Fruit fly (Drosophila melanogaster): ENCODE measurements around the gene Nep1.

Nep1 gene

DNA sequence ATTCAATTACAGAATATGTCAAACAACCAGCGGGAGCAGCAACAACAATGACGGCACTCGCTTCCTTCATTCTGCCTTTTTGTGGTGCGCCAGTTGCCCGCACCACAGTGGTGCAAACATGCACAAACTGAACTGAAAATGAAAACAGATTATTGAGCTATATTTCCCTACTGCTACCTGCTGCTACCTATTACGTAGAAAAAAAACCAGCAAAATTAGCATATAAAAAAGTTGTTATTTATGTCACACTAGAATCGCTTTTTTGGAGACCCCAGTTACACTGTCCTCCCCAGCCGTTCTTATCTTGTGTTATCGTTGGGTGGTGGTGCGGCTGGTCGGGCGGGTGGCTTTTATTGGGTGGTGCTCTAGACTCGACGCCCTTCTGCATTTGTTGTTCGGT lies 6.6 kb downstream of the Nep1 start (continued):
- TF ChIP-seq CG12391 (tag; optimal IDR thresholded peaks at IDR 0.05) (peak; percentile 71), tup (GFP tag; optimal IDR thresholded peaks at IDR 0.05) (peak; percentile 13), CG12769 (tag; optimal IDR thresholded peaks at IDR 0.05) (peak; percentile 86), CG7987 (GFP tag; optimal IDR thresholded peaks at IDR 0.05) (peak; percentile 40), Drgx (GFP tag; IDR thresholded peaks at IDR 0.05) (peak; percentile 39; the same call in 1 of the 2 replicates), maf-S (GFP tag; optimal IDR thresholded peaks at IDR 0.05) (peak; percentile 51), CG15269 (tag; optimal IDR thresholded peaks at IDR 0.05) (peak; percentile 78), lilli (GFP tag; optimal IDR thresholded peaks at IDR 0.05) (peak; percentile 88), fd96Cb (tag; optimal IDR thresholded peaks at IDR 0.05) (peak; percentile 79), dpn (GFP tag; optimal IDR thresholded peaks at IDR 0.05) (peak; percentile 80 to 82), dmrt99B (tag; optimal IDR thresholded peaks at IDR 0.05) (peak; percentile 88), Awh (GFP tag; IDR thresholded peaks at IDR 0.05) (peak; percentile 87), nom (GFP tag; optimal IDR thresholded peaks at IDR 0.05) (no peak), abd-A (tag; optimal IDR thresholded peaks at IDR 0.05) (no peak), Bteb2 (GFP tag; optimal IDR thresholded peaks at IDR 0.05) (peak; percentile 49), ham (GFP tag; IDR thresholded peaks at IDR 0.05) (no peak), Sry-β (GFP tag; optimal IDR thresholded peaks at IDR 0.05) (no peak), ro (GFP tag; IDR thresholded peaks at IDR 0.05) (peak; percentile 76), gcm (GFP tag; optimal IDR thresholded peaks at IDR 0.05) (peak; percentile 54), CG13775 (GFP tag; optimal IDR thresholded peaks at IDR 0.05) (peak; percentile 56), Bgb (GFP tag; IDR thresholded peaks at IDR 0.05; ENCODE audit: partially characterized antibody) (peak; percentile 44; the same call in 1 of the 2 replicates), Poxn (GFP tag; IDR thresholded peaks at IDR 0.05) (peak; percentile 56; the same call in 1 of the 2 replicates), tin (GFP tag; optimal IDR thresholded peaks at IDR 0.05) (peak; percentile 78), shn (GFP tag; optimal IDR thresholded peaks at IDR 0.05) (peak; percentile 70), Aef1 (GFP tag; IDR thresholded peaks at IDR 0.05) (peak; percentile 89), aop (GFP tag; IDR thresholded peaks at IDR 0.05) (peak; percentile 65), sqz (GFP tag; optimal IDR thresholded peaks at IDR 0.05) (no peak), CG12155 (GFP tag; optimal IDR thresholded peaks at IDR 0.05) (peak; percentile 65), CG12071 (GFP tag; optimal IDR thresholded peaks at IDR 0.05) (peak; percentile 82), Vsx1 (GFP tag; optimal IDR thresholded peaks at IDR 0.05) (peak; percentile 37), HLH54F (GFP tag; optimal IDR thresholded peaks at IDR 0.05) (peak; percentile 53), hb (GFP tag; IDR thresholded peaks at IDR 0.05; ENCODE audit: partially characterized antibody) (no peak), CG17186 (GFP tag; optimal IDR thresholded peaks at IDR 0.05) (no peak), Nf-YA (GFP tag; IDR thresholded peaks at IDR 0.05) (peak; percentile 89), yki (optimal IDR thresholded peaks at IDR 0.05) (no peak), Kr (GFP tag; optimal IDR thresholded peaks at IDR 0.05) (no peak), CG12219 (GFP tag; optimal IDR thresholded peaks at IDR 0.05) (peak; percentile 76), pfk (GFP tag; optimal IDR thresholded peaks at IDR 0.05) (no peak), CG12942 (GFP tag; optimal IDR thresholded peaks at IDR 0.05) (peak; percentile 59), unpg (GFP tag; optimal IDR thresholded peaks at IDR 0.05) (peak; percentile 81), NFAT (GFP tag; IDR thresholded peaks at IDR 0.05) (peak; percentile 67), CG9437 (GFP tag; optimal IDR thresholded peaks at IDR 0.05) (peak; percentile 51), Hmx (GFP tag; optimal IDR thresholded peaks at IDR 0.05) (peak; percentile 17), MTF-1 (GFP tag; optimal IDR thresholded peaks at IDR 0.05; ENCODE audit: borderline replicate concordance) (peak; percentile 38), D19B (GFP tag; optimal IDR thresholded peaks at IDR 0.05) (peak; percentile 51), CG11723 (GFP tag; optimal IDR thresholded peaks at IDR 0.05) (peak; percentile 35), CG2116 (GFP tag; optimal IDR thresholded peaks at IDR 0.05) (no peak), kni (GFP tag; optimal IDR thresholded peaks at IDR 0.05) (no peak), chn (GFP tag; optimal IDR thresholded peaks at IDR 0.05) (peak; percentile 67), NC2β (GFP tag; optimal IDR thresholded peaks at IDR 0.05) (peak; percentile 63), so (GFP tag; IDR thresholded peaks at IDR 0.05) (peak; percentile 87)
